Fruit fly (Drosophila melanogaster) whole organism, embryonic: ENCODE measurements around the gene HDAC6.

Experiments
- Atf6 ChIP-seq: fragments of 200-800 bp; sonication (Bioruptor generic); IDR thresholded peaks from 2 replicates; pipeline ENCODE4 v1.3.6; 2022; ENCODE audit warnings: missing biosample characterization, missing genetic modification characterization
- Awh ChIP-seq: fragments of 200-800 bp; sonication (Bioruptor generic); IDR thresholded peaks from 2 replicates; pipeline ENCODE4, ENCODE4 v1.3.6; 2022; ENCODE audit warnings: missing biosample characterization, missing genetic modification characterization
- Blimp-1 ChIP-seq: fragments of 200-800 bp; sonication (Bioruptor generic); optimal IDR thresholded peaks from 3 replicates; lab custom pipeline; 2018; ENCODE audit warnings: missing biosample characterization, missing genetic modification characterization, mild to moderate bottlenecking, moderate library complexity, missing genetic modification reagents
- C15 ChIP-seq: fragments of 200-800 bp; sonication (Bioruptor generic); IDR thresholded peaks from 3 replicates; pipeline ENCODE4 v1.3.6; 2022; ENCODE audit warnings: missing biosample characterization, missing genetic modification characterization
- CG10267 ChIP-seq: fragments of 200-800 bp; sonication (Bioruptor generic); optimal IDR thresholded peaks from 2 replicates; lab custom pipeline; 2018; ENCODE audit warnings: missing biosample characterization, mild to moderate bottlenecking, missing genetic modification characterization, moderate library complexity
- CG12236 ChIP-seq: fragments of 200-800 bp; sonication (Bioruptor generic); optimal IDR thresholded peaks from 2 replicates; lab custom pipeline; 2016; ENCODE audit warnings: missing biosample characterization, missing genetic modification characterization
- CG12942 ChIP-seq: fragments of 200-800 bp; sonication (Bioruptor generic); optimal IDR thresholded peaks from 3 replicates; lab custom pipeline; 2016; ENCODE audit warnings: missing biosample characterization, missing genetic modification characterization
- CG15514 ChIP-seq: fragments of 200-800 bp; sonication (Bioruptor generic); optimal IDR thresholded peaks from 3 replicates; lab custom pipeline; 2017; ENCODE audit warnings: missing biosample characterization, missing genetic modification characterization, mild to moderate bottlenecking, moderate library complexity, missing genetic modification reagents
- CG18476 ChIP-seq: fragments of 200-800 bp; sonication (Bioruptor generic); optimal IDR thresholded peaks from 2 replicates; lab custom pipeline; 2016; ENCODE audit warnings: missing biosample characterization, mild to moderate bottlenecking, missing genetic modification characterization
- CG18619 ChIP-seq: fragments of 200-800 bp; sonication (Bioruptor generic); optimal IDR thresholded peaks from 3 replicates; lab custom pipeline; 2017; ENCODE audit warnings: missing biosample characterization, mild to moderate bottlenecking, missing genetic modification characterization
- CG2875 ChIP-seq: fragments of 200-800 bp; sonication (Bioruptor generic); optimal IDR thresholded peaks from 2 replicates; lab custom pipeline; 2017; ENCODE audit warnings: missing biosample characterization, mild to moderate bottlenecking, missing genetic modification characterization, missing genetic modification reagents
- CG3838 ChIP-seq: fragments of 200-800 bp; sonication (Bioruptor generic); optimal IDR thresholded peaks from 3 replicates; lab custom pipeline; 2016; ENCODE audit warnings: missing biosample characterization, missing genetic modification characterization
- CG42726 ChIP-seq: fragments of 200-800 bp; sonication (Bioruptor generic); IDR thresholded peaks from 2 replicates; pipeline ENCODE4 v1.3.6; 2022; ENCODE audit warnings: missing biosample characterization, missing genetic modification characterization; ENCODE audit not compliant: partially characterized antibody
- CG4404 ChIP-seq: fragments of 200-800 bp; sonication (Bioruptor generic); IDR thresholded peaks from 2 replicates; pipeline ENCODE4 v1.3.6; 2022; ENCODE audit warnings: missing biosample characterization, missing genetic modification characterization
- CG6254 ChIP-seq: fragments of 200-800 bp; sonication (Bioruptor generic); optimal IDR thresholded peaks from 3 replicates; lab custom pipeline; 2017; ENCODE audit warnings: mild to moderate bottlenecking, missing biosample characterization, missing genetic modification reagents, missing genetic modification characterization
- CG9817 ChIP-seq: fragments of 200-800 bp; sonication (Bioruptor generic); optimal IDR thresholded peaks from 2 replicates; lab custom pipeline; 2018; ENCODE audit warnings: missing biosample characterization, mild to moderate bottlenecking, missing genetic modification characterization, moderate library complexity
- CG9932 ChIP-seq: fragments of 200-800 bp; sonication (Bioruptor generic); IDR thresholded peaks from 2 replicates; pipeline ENCODE4 v1.3.6; 2022; ENCODE audit warnings: missing biosample characterization, missing genetic modification characterization
- CHES-1-like ChIP-seq: fragments of 200-800 bp; sonication (Bioruptor generic); optimal IDR thresholded peaks from 2 replicates; lab custom pipeline; 2016; ENCODE audit warnings: missing biosample characterization, missing genetic modification characterization
- CoRest ChIP-seq: fragments of 200-800 bp; sonication (Bioruptor generic); optimal IDR thresholded peaks from 3 replicates; lab custom pipeline; 2018; ENCODE audit warnings: missing biosample characterization, mild to moderate bottlenecking, missing genetic modification characterization, moderate library complexity
- CrebB ChIP-seq: fragments of 200-800 bp; sonication (Bioruptor generic); optimal IDR thresholded peaks from 3 replicates; lab custom pipeline; 2018; ENCODE audit warnings: missing biosample characterization, mild to moderate bottlenecking, missing genetic modification characterization
- Dbx ChIP-seq: fragments of 200-800 bp; sonication (Bioruptor generic); IDR thresholded peaks from 3 replicates; pipeline ENCODE4 v1.3.6; 2022; ENCODE audit warnings: missing biosample characterization, missing genetic modification characterization
- Dfd ChIP-seq, 2 experiments: fragments of >200 bp; optimal IDR thresholded peaks; 2 replicates each; lab custom pipeline; 2017; ENCODE audit warnings: missing biosample characterization in 2 of 2, missing genetic modification characterization in 2 of 2
- Dref ChIP-seq: fragments of 200-800 bp; sonication (Bioruptor generic); IDR thresholded peaks from 2 replicates; pipeline ENCODE4 v1.3.6; 2022; ENCODE audit warnings: missing biosample characterization, missing genetic modification characterization
- Elba2 ChIP-seq: fragments of 200-800 bp; sonication (Bioruptor generic); optimal IDR thresholded peaks from 3 replicates; lab custom pipeline; 2016; ENCODE audit warnings: missing biosample characterization, missing genetic modification characterization
- HmgD ChIP-seq: fragments of 200-800 bp; sonication (Bioruptor generic); optimal IDR thresholded peaks from 3 replicates; lab custom pipeline; 2016; ENCODE audit warnings: missing biosample characterization, missing genetic modification characterization
- Mad ChIP-seq: fragments of 200-800 bp; sonication (Bioruptor generic); optimal IDR thresholded peaks from 2 replicates; lab custom pipeline; 2016; ENCODE audit warnings: missing biosample characterization, missing genetic modification characterization
- NC2α ChIP-seq: fragments of 200-800 bp; sonication (Bioruptor generic); optimal IDR thresholded peaks from 2 replicates; lab custom pipeline; 2016; ENCODE audit warnings: missing biosample characterization, missing genetic modification characterization
- Optix ChIP-seq: fragments of 200-800 bp; sonication (Bioruptor generic); IDR thresholded peaks from 3 replicates; pipeline ENCODE4 v1.3.6; 2022; ENCODE audit warnings: missing biosample characterization, missing genetic modification characterization
- Poxn ChIP-seq: fragments of 200-800 bp; sonication (Bioruptor generic); IDR thresholded peaks from 2 replicates; pipeline ENCODE4 v1.3.6; 2022; ENCODE audit warnings: missing biosample characterization, missing genetic modification characterization
- Tbp ChIP-seq: fragments of >200 bp; optimal IDR thresholded peaks from 2 replicates; lab custom pipeline; 2018; ENCODE audit warnings: missing biosample characterization, missing genetic modification characterization
- abd-A ChIP-seq: fragments of 200-800 bp; sonication (Bioruptor generic); optimal IDR thresholded peaks from 3 replicates; lab custom pipeline; 2019; ENCODE audit warnings: missing biosample characterization, mild to moderate bottlenecking, missing genetic modification characterization, moderate library complexity
- amos ChIP-seq: fragments of 200-800 bp; sonication (Bioruptor generic); IDR thresholded peaks from 2 replicates; pipeline ENCODE4 v1.3.6; 2022; ENCODE audit warnings: missing biosample characterization, missing genetic modification characterization; ENCODE audit not compliant: partially characterized antibody
- az2 ChIP-seq: fragments of 200-800 bp; sonication (Bioruptor generic); optimal IDR thresholded peaks from 3 replicates; lab custom pipeline; 2016; ENCODE audit warnings: missing biosample characterization, missing genetic modification characterization
- chif ChIP-seq, 2 experiments: fragments of 200-800 bp; sonication (Bioruptor generic); optimal IDR thresholded peaks; 3 replicates each; lab custom pipeline; 2016; ENCODE audit warnings: missing biosample characterization in 2 of 2, missing genetic modification characterization in 2 of 2
- dpn ChIP-seq, 2 experiments: fragments of 200-800 bp; sonication (Bioruptor generic); optimal IDR thresholded peaks; 3 replicates each; lab custom pipeline; 2016; ENCODE audit warnings: missing biosample characterization in 2 of 2, missing genetic modification characterization in 2 of 2
- emc ChIP-seq: fragments of 200-800 bp; sonication (Bioruptor generic); optimal IDR thresholded peaks from 2 replicates; lab custom pipeline; 2016; ENCODE audit warnings: missing biosample characterization, missing genetic modification characterization
- fd3F ChIP-seq: fragments of 200-800 bp; sonication (Bioruptor generic); optimal IDR thresholded peaks from 2 replicates; lab custom pipeline; 2018; ENCODE audit warnings: missing biosample characterization, mild to moderate bottlenecking, missing genetic modification characterization, moderate library complexity
- fd96Cb ChIP-seq: fragments of 200-800 bp; sonication (Bioruptor generic); optimal IDR thresholded peaks from 2 replicates; lab custom pipeline; 2018; ENCODE audit warnings: missing biosample characterization, mild to moderate bottlenecking, missing genetic modification characterization, moderate library complexity
- fru ChIP-seq: fragments of >200 bp; optimal IDR thresholded peaks from 2 replicates; lab custom pipeline; 2017
- ftz-f1 ChIP-seq: fragments of 200-800 bp; sonication (Bioruptor generic); optimal IDR thresholded peaks from 2 replicates; lab custom pipeline; 2016; ENCODE audit warnings: missing biosample characterization, missing genetic modification characterization
- gsb ChIP-seq: fragments of 200-800 bp; sonication (Bioruptor generic); IDR thresholded peaks from 2 replicates; pipeline ENCODE4 v1.3.6; 2022; ENCODE audit warnings: missing biosample characterization, missing genetic modification characterization
- h ChIP-seq: fragments of >200 bp; optimal IDR thresholded peaks from 2 replicates; lab custom pipeline; 2017
- ken ChIP-seq: fragments of 200-800 bp; sonication (Bioruptor generic); IDR thresholded peaks from 3 replicates; pipeline ENCODE4 v1.3.6; 2022; ENCODE audit warnings: missing biosample characterization, missing genetic modification characterization
- mirr ChIP-seq: fragments of 200-800 bp; sonication (Bioruptor generic); optimal IDR thresholded peaks from 3 replicates; lab custom pipeline; 2018; ENCODE audit warnings: missing biosample characterization, mild to moderate bottlenecking, missing genetic modification characterization
- psq ChIP-seq: fragments of 200-800 bp; sonication (Bioruptor generic); optimal IDR thresholded peaks from 2 replicates; lab custom pipeline; 2017; ENCODE audit warnings: missing biosample characterization, missing genetic modification characterization
- sc ChIP-seq, 3 experiments: fragments of >200 bp in 2 of 3; fragments of 200-800 bp in 1 of 3; sonication (Bioruptor generic) in 1 of 3; optimal IDR thresholded peaks; 2 replicates in 2 of 3; 3 replicates in 1 of 3; lab custom pipeline; 2017; ENCODE audit warnings: mild to moderate bottlenecking in 1 of 3, missing biosample characterization in 1 of 3, missing genetic modification characterization in 1 of 3, missing genetic modification reagents in 1 of 3
- stwl ChIP-seq: fragments of 200-800 bp; sonication (Bioruptor generic); optimal IDR thresholded peaks from 3 replicates; lab custom pipeline; 2018; ENCODE audit warnings: missing biosample characterization, mild to moderate bottlenecking, missing genetic modification characterization, moderate library complexity
- sug ChIP-seq: fragments of 200-800 bp; optimal IDR thresholded peaks from 2 replicates; lab custom pipeline; 2019; ENCODE audit warnings: missing biosample characterization, mild to moderate bottlenecking, missing genetic modification characterization, moderate library complexity
- ttk ChIP-seq: fragments of 200-800 bp; sonication (Bioruptor generic); IDR thresholded peaks from 2 replicates; pipeline ENCODE4 v2.1.2; 2022; ENCODE audit warnings: missing biosample characterization, missing genetic modification characterization
- unc-4 ChIP-seq: fragments of 200-800 bp; sonication (Bioruptor generic); IDR thresholded peaks from 2 replicates; pipeline ENCODE4 v1.3.6; 2022; ENCODE audit warnings: missing biosample characterization, missing genetic modification characterization; ENCODE audit not compliant: partially characterized antibody
- zen ChIP-seq: fragments of 200-800 bp; sonication (Bioruptor generic); optimal IDR thresholded peaks from 3 replicates; lab custom pipeline; 2018; ENCODE audit warnings: missing biosample characterization, mild to moderate bottlenecking, missing genetic modification characterization, moderate library complexity

HDAC6 gene

DNA sequence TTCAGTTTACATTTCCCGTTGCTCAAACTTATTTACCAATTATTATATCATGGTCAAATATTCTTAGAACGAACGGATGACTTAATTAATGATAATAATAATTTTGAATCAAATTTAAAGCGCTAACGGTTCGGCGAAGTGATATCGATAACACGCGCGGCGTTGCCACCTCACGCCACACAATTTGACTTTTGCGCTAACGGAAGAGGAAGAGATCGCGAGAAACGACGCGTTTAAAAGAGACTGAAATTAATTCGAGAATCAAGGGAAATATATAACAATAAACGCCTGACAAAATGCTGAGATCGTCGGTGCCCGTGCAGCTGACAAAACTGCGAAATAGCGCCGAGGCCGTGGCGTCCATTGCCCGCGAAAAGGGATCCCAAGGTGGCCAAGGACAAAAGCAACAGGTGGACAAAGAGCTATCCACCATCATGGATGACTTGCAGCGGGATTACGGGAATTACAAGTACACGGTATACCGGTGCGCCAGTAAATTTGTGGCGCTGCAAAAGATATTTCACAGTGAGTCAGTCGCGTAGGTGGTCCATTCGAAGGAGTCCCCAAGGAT is 4.9 kb upstream of the HDAC6 start, which contains the start of gene dah (continued):
- TF ChIP-seq CoRest (tag; lab: Kevin White, UChicago): peak; percentile 9
- TF ChIP-seq CG4404: no peak
- TF ChIP-seq CG6254 (GFP tag; lab: Kevin White, UChicago): no peak
- no peak for TF ChIP-seq emc (GFP tag; lab: Kevin White, UChicago)
- TF ChIP-seq CG12236 (GFP tag; lab: Kevin White, UChicago): no peak
- no peak for TF ChIP-seq Awh (GFP tag; lab: Robert Waterston, UW)
- TF ChIP-seq CG12942 (GFP tag; lab: Kevin White, UChicago): no peak
- TF ChIP-seq Dref (GFP tag; lab: Robert Waterston, UW): peak; percentile 79
- TF ChIP-seq stwl: peak; percentile 39
- TF ChIP-seq C15 (GFP tag; lab: Robert Waterston, UW): no peak
- TF ChIP-seq CrebB (tag; lab: Kevin White, UChicago): no peak
- no peak for TF ChIP-seq dpn (GFP tag; optimal IDR thresholded peaks at IDR 0.05; lab: Kevin White, UChicago)
- no peak for TF ChIP-seq CG18476 (GFP tag; lab: Kevin White, UChicago)
- no peak for TF ChIP-seq Optix
- TF ChIP-seq CG15514 (GFP tag; lab: Kevin White, UChicago): peak; percentile 49
- TF ChIP-seq CHES-1-like (GFP tag; lab: Kevin White, UChicago): no peak
- no peak for TF ChIP-seq HmgD (GFP tag; lab: Kevin White, UChicago)
- peak; percentile 10 for TF ChIP-seq CG10267 (tag; lab: Kevin White, UChicago)
- TF ChIP-seq ken (GFP tag; lab: Robert Waterston, UW): no peak
- TF ChIP-seq Blimp-1 (GFP tag; lab: Kevin White, UChicago): no peak
- no peak for TF ChIP-seq CG2875 (GFP tag; lab: Kevin White, UChicago)
- no peak for TF ChIP-seq sug (tag; lab: Kevin White, UChicago)
- TF ChIP-seq CG3838: no peak
- TF ChIP-seq Dfd (GFP tag; optimal IDR thresholded peaks at IDR 0.05; lab: Kevin White, UChicago): no peak
- no peak for TF ChIP-seq Atf6 (GFP tag; lab: Robert Waterston, UW)
- TF ChIP-seq CG9817 (tag; lab: Kevin White, UChicago): no peak
- no peak for TF ChIP-seq Mad (GFP tag; lab: Kevin White, UChicago)
- no peak for TF ChIP-seq zen
- no peak for TF ChIP-seq mirr (GFP tag; lab: Kevin White, UChicago)
- no peak for TF ChIP-seq chif (GFP tag; optimal IDR thresholded peaks at IDR 0.05; lab: Kevin White, UChicago)
- no peak for TF ChIP-seq psq
- TF ChIP-seq sc (optimal IDR thresholded peaks at IDR 0.05; lab: Kevin White, UChicago): no peak
- TF ChIP-seq sc (GFP tag; optimal IDR thresholded peaks at IDR 0.05; lab: Kevin White, UChicago): no peak
- TF ChIP-seq unc-4 (GFP tag; lab: Robert Waterston, UW): peak; percentile 32; the same call in 1 of the 2 replicates
- no peak for TF ChIP-seq ttk
- TF ChIP-seq gsb (GFP tag; lab: Robert Waterston, UW): no peak
- TF ChIP-seq fd96Cb (tag; lab: Kevin White, UChicago): no peak
- peak; percentile 49 for TF ChIP-seq ftz-f1 (GFP tag; lab: Kevin White, UChicago)
- TF ChIP-seq Poxn (GFP tag; lab: Robert Waterston, UW): no peak
- TF ChIP-seq NC2α (GFP tag; lab: Kevin White, UChicago): no peak
- no peak for TF ChIP-seq CG18619 (GFP tag; lab: Kevin White, UChicago)
- no peak for TF ChIP-seq Dbx (GFP tag; lab: Robert Waterston, UW)
- TF ChIP-seq az2 (GFP tag; lab: Kevin White, UChicago): no peak
- no peak for TF ChIP-seq Elba2 (GFP tag; lab: Kevin White, UChicago)
- no peak for TF ChIP-seq h (lab: Kevin White, UChicago)
- TF ChIP-seq CG9932 (GFP tag; lab: Robert Waterston, UW): no peak
- TF ChIP-seq Tbp (GFP tag; lab: Kevin White, UChicago): no peak
- TF ChIP-seq fd3F (GFP tag; lab: Kevin White, UChicago): no peak
- TF ChIP-seq abd-A (tag; lab: Kevin White, UChicago): no peak
- TF ChIP-seq fru (lab: Kevin White, UChicago): no peak
- TF ChIP-seq amos (GFP tag; lab: Robert Waterston, UW): peak; percentile 29; the same call in 1 of the 2 replicates
- no peak for TF ChIP-seq CG42726 (GFP tag; lab: Robert Waterston, UW)
